Worm (Caenorhabditis elegans) whole organism, young adult: ENCODE measurements around the gene try-4.
A peak's percentile ranks its signal among the peaks of the same experiment; 100 is the strongest.

Experiments used
- B0019.2 ChIP-seq: fragments of 200-800 bp; sonication (Bioruptor generic); conservative IDR thresholded peaks from 2 replicates; pipeline ENCODE4 v1.3.6; 2022; ENCODE audit warnings: missing genetic modification reagents, missing genetic modification characterization, missing compliant biosample characterization
- B0035.1 ChIP-seq: sonication (generic microtip); optimal IDR thresholded peaks from 2 replicates; lab custom pipeline; 2016; ENCODE audit warnings: missing genetic modification characterization, mild to moderate bottlenecking, missing compliant biosample characterization, missing genotype, missing genetic modification reagents
- C17E4.6 ChIP-seq: fragments of 200-800 bp; sonication (Bioruptor generic); IDR thresholded peaks from 2 replicates; pipeline ENCODE4 v1.3.6; 2022; ENCODE audit warnings: missing genetic modification reagents, missing genetic modification characterization, missing compliant biosample characterization
- F10E7.11 ChIP-seq: sonication (generic microtip); optimal IDR thresholded peaks from 2 replicates; lab custom pipeline; 2017; ENCODE audit warnings: mild to moderate bottlenecking, missing genetic modification characterization, moderate library complexity, missing compliant biosample characterization
- F23B12.7 ChIP-seq: sonication (generic microtip); optimal IDR thresholded peaks from 2 replicates; lab custom pipeline; 2017; ENCODE audit warnings: missing genetic modification characterization, mild to moderate bottlenecking, missing compliant biosample characterization, antibody characterized with exemption, moderate library complexity; ENCODE audit not compliant: insufficient read depth
- F33H1.4 ChIP-seq: fragments of 200-800 bp; sonication (Bioruptor generic); IDR thresholded peaks from 2 replicates; pipeline ENCODE4 v1.3.6; 2022; ENCODE audit warnings: missing genetic modification reagents, missing genetic modification characterization, missing compliant biosample characterization
- F39B2.1 ChIP-seq: fragments of 200-800 bp; sonication (Bioruptor generic); IDR thresholded peaks from 2 replicates; pipeline ENCODE4 v1.3.6; 2022; ENCODE audit warnings: missing genetic modification reagents, missing genetic modification characterization, missing compliant biosample characterization
- F49E8.2 ChIP-seq: sonication (generic microtip); optimal IDR thresholded peaks from 3 replicates; lab custom pipeline; 2017; ENCODE audit warnings: missing genetic modification characterization, mild to moderate bottlenecking, missing compliant biosample characterization, antibody characterized with exemption, moderate library complexity; ENCODE audit not compliant: insufficient read depth
- K11D2.4 ChIP-seq: fragments of 200-800 bp; sonication (Bioruptor generic); IDR thresholded peaks from 2 replicates; pipeline ENCODE4 v1.3.6; 2022; ENCODE audit warnings: missing genetic modification reagents, missing genetic modification characterization, missing compliant biosample characterization
- T07F8.4 ChIP-seq: sonication (generic microtip); optimal IDR thresholded peaks from 2 replicates; lab custom pipeline; 2016; ENCODE audit warnings: mild to moderate bottlenecking, missing genetic modification characterization, moderate library complexity, missing compliant biosample characterization
- T26A5.8 ChIP-seq: sonication (generic microtip); optimal IDR thresholded peaks from 2 replicates; lab custom pipeline; 2016; ENCODE audit warnings: missing genetic modification characterization, missing compliant biosample characterization
- Y53G8AR.9 ChIP-seq: fragments of 200-800 bp; sonication (Bioruptor generic); conservative IDR thresholded peaks from 2 replicates; pipeline ENCODE4 v1.3.6; 2022; ENCODE audit warnings: missing genetic modification reagents, missing genetic modification characterization, missing compliant biosample characterization
- Y95B8A.8 ChIP-seq: fragments of 200-800 bp; sonication (Bioruptor generic); IDR thresholded peaks from 2 replicates; pipeline ENCODE4 v1.3.6; 2022; ENCODE audit warnings: missing genetic modification reagents, missing genetic modification characterization, missing compliant biosample characterization
- atf-7 ChIP-seq: sonication (generic microtip); optimal IDR thresholded peaks from 2 replicates; lab custom pipeline; 2017; ENCODE audit warnings: mild to moderate bottlenecking, missing genetic modification characterization, missing compliant biosample characterization
- athp-1 ChIP-seq: sonication (generic microtip); optimal IDR thresholded peaks from 2 replicates; lab custom pipeline; 2017; ENCODE audit warnings: mild to moderate bottlenecking, missing genetic modification characterization, missing compliant biosample characterization
- attf-6 ChIP-seq: fragments of 200-800 bp; sonication (Bioruptor generic); IDR thresholded peaks from 2 replicates; pipeline ENCODE4 v1.3.6; 2022; ENCODE audit warnings: missing genetic modification reagents, missing genetic modification characterization, missing compliant biosample characterization
- bed-1 ChIP-seq: fragments of 200-800 bp; sonication (Bioruptor generic); IDR thresholded peaks from 2 replicates; pipeline ENCODE4 v1.3.6; 2022; ENCODE audit warnings: missing genetic modification reagents, missing genetic modification characterization, missing compliant biosample characterization
- ccch-3 ChIP-seq: fragments of 200-800 bp; sonication (Bioruptor generic); optimal IDR thresholded peaks from 2 replicates; lab custom pipeline; 2018; ENCODE audit warnings: mild to moderate bottlenecking, missing genetic modification characterization, missing compliant biosample characterization
- cebp-2 ChIP-seq: fragments of 200-800 bp; sonication (Bioruptor generic); IDR thresholded peaks from 2 replicates; pipeline ENCODE4 v1.3.6; 2022; ENCODE audit warnings: missing genetic modification characterization, missing compliant biosample characterization
- ceh-40 ChIP-seq: fragments of 200-800 bp; sonication (Bioruptor generic); IDR thresholded peaks from 2 replicates; pipeline ENCODE4 v1.3.6; 2022; ENCODE audit warnings: missing genetic modification characterization, missing compliant biosample characterization
- ceh-91 ChIP-seq: fragments of 200-800 bp; sonication (Bioruptor generic); IDR thresholded peaks from 2 replicates; pipeline ENCODE4 v1.3.6; 2022; ENCODE audit warnings: missing genetic modification reagents, missing genetic modification characterization, missing compliant biosample characterization
- die-1 ChIP-seq: sonication (generic microtip); optimal IDR thresholded peaks from 2 replicates; lab custom pipeline; 2016; ENCODE audit warnings: missing genotype, mild to moderate bottlenecking, missing genetic modification characterization, missing compliant biosample characterization
- dox-1 ChIP-seq: fragments of 200-800 bp; sonication (Bioruptor generic); IDR thresholded peaks from 2 replicates; pipeline ENCODE4 v1.3.6; 2022; ENCODE audit warnings: missing genetic modification reagents, missing genetic modification characterization, missing compliant biosample characterization
- efl-1 ChIP-seq: fragments of 150-350 bp; optimal IDR thresholded peaks from 2 replicates; lab custom pipeline; 2014; ENCODE audit warnings: missing biosample characterization, missing genetic modification reagents, missing genetic modification characterization
- fkh-3 ChIP-seq: sonication (generic microtip); optimal IDR thresholded peaks from 2 replicates; lab custom pipeline; 2016; ENCODE audit warnings: mild to moderate bottlenecking, missing genetic modification characterization, missing compliant biosample characterization
- lin-35 ChIP-seq, 3 experiments: fragments of 150-350 bp in 2 of 3; sonication (generic microtip) in 1 of 3; optimal IDR thresholded peaks; 2 replicates each; lab custom pipeline; 2014 to 2018; ENCODE audit warnings: missing biosample characterization in 3 of 3, missing genetic modification characterization in 3 of 3, missing genetic modification reagents in 3 of 3
- mcd-1 ChIP-seq: fragments of 200-800 bp; sonication (Bioruptor generic); IDR thresholded peaks from 2 replicates; pipeline ENCODE4 v1.3.6; 2022; ENCODE audit warnings: missing genetic modification reagents, missing genetic modification characterization, missing compliant biosample characterization
- nfyb-1 ChIP-seq: fragments of 200-800 bp; sonication (Bioruptor generic); IDR thresholded peaks from 2 replicates; pipeline ENCODE4 v1.3.6; 2022; ENCODE audit warnings: missing genetic modification reagents, missing genetic modification characterization, missing compliant biosample characterization
- nhr-80 ChIP-seq: sonication (generic microtip); optimal IDR thresholded peaks from 2 replicates; lab custom pipeline; 2016; ENCODE audit warnings: missing genetic modification characterization, missing compliant biosample characterization
- pbrm-1 ChIP-seq: fragments of 200-800 bp; sonication (Bioruptor generic); IDR thresholded peaks from 2 replicates; pipeline ENCODE4 v1.3.6; 2022; ENCODE audit warnings: missing genetic modification reagents, missing genetic modification characterization, missing compliant biosample characterization
- rcor-1 ChIP-seq: fragments of 200-800 bp; sonication (Bioruptor generic); IDR thresholded peaks from 2 replicates; pipeline ENCODE4 v1.3.6; 2022; ENCODE audit warnings: missing genetic modification reagents, missing genetic modification characterization, missing compliant biosample characterization
- rpc-1 ChIP-seq, 2 experiments: fragments of 150-350 bp in 1 of 2; sonication (generic microtip) in 1 of 2; optimal IDR thresholded peaks; 2 replicates each; lab custom pipeline; 2014 to 2018; ENCODE audit warnings: missing biosample characterization in 1 of 2, missing genetic modification characterization in 1 of 2, missing genetic modification reagents in 1 of 2, missing genotype in 1 of 2
- sea-2 ChIP-seq: fragments of 200-800 bp; sonication (Bioruptor generic); IDR thresholded peaks from 2 replicates; pipeline ENCODE4 v1.3.6; 2022; ENCODE audit warnings: missing genetic modification characterization, missing compliant biosample characterization
- snpc-3.4 ChIP-seq: sonication (generic microtip); optimal IDR thresholded peaks from 2 replicates; lab custom pipeline; 2017; ENCODE audit warnings: missing genetic modification characterization, mild to moderate bottlenecking, missing compliant biosample characterization, antibody characterized with exemption, moderate library complexity, missing genotype, missing genetic modification reagents
- ztf-18 ChIP-seq: sonication (generic microtip); optimal IDR thresholded peaks from 2 replicates; lab custom pipeline; 2016; ENCODE audit warnings: missing genotype, mild to moderate bottlenecking, missing genetic modification characterization, missing compliant biosample characterization
- ztf-22 ChIP-seq: fragments of 200-800 bp; sonication (Bioruptor generic); optimal IDR thresholded peaks from 2 replicates; lab custom pipeline; 2018; ENCODE audit warnings: mild to moderate bottlenecking, missing genetic modification characterization, moderate library complexity, missing compliant biosample characterization
- ztf-28 ChIP-seq: fragments of 200-800 bp; sonication (Bioruptor generic); IDR thresholded peaks from 2 replicates; pipeline ENCODE4 v1.3.6; 2022; ENCODE audit warnings: missing genetic modification reagents, missing genetic modification characterization, missing compliant biosample characterization

The try-4 gene

ce11 chrV:20861080-20861479, at the start of gene try-4:
try-4 (minus strand) TSS chrV:20861153.
- TF ChIP-seq attf-6 (no peak), ccch-3 (no peak), B0019.2 (GFP tag; lab: Robert Waterston, UW) (no peak), F33H1.4 (GFP tag; lab: Robert Waterston, UW) (no peak), T26A5.8 (no peak), Y53G8AR.9 (GFP tag; lab: Robert Waterston, UW) (no peak), atf-7 (tag; lab: Kevin White, UChicago) (no peak), ztf-22 (GFP tag; lab: Kevin White, UChicago) (no peak), mcd-1 (GFP tag; lab: Robert Waterston, UW) (no peak), F39B2.1 (no peak), K11D2.4 (GFP tag; lab: Robert Waterston, UW) (no peak), rcor-1 (GFP tag; lab: Robert Waterston, UW) (no peak), B0035.1 (no peak), F49E8.2 (tag; lab: Kevin White, UChicago) (no peak), athp-1 (no peak)

ce11 chrV:20910167-20910566, 49.2 kb upstream of the try-4 start, which contains the start of gene ttll-9:
ttll-9 (plus strand) TSS chrV:20910467.
- no peak for TF ChIP-seq F10E7.11
- no peak for TF ChIP-seq rpc-1 (optimal IDR thresholded peaks at IDR 0.05; lab: Kevin White, UChicago)
- TF ChIP-seq rpc-1 (tag; optimal IDR thresholded peaks at IDR 0.05; lab: Kevin White, UChicago), result no peak
- no peak for TF ChIP-seq Y95B8A.8 (GFP tag; lab: Robert Waterston, UW)
- TF ChIP-seq C17E4.6 (GFP tag; lab: Robert Waterston, UW), result no peak
- TF ChIP-seq K11D2.4 (GFP tag; lab: Robert Waterston, UW), result no peak
- no peak for TF ChIP-seq ceh-40 (GFP tag; lab: Robert Waterston, UW)
- no peak for TF ChIP-seq F33H1.4 (GFP tag; lab: Robert Waterston, UW)
- TF ChIP-seq ceh-91, result no peak
- TF ChIP-seq bed-1 (GFP tag; lab: Robert Waterston, UW), result no peak
- TF ChIP-seq nfyb-1 (GFP tag; lab: Robert Waterston, UW), result no peak
- TF ChIP-seq efl-1 (GFP tag; lab: Kevin White, UChicago), result no peak
- TF ChIP-seq lin-35 (GFP tag; optimal IDR thresholded peaks at IDR 0.05; lab: Kevin White, UChicago), result no peak
- TF ChIP-seq die-1, result no peak
- no peak for TF ChIP-seq F23B12.7 (tag; lab: Kevin White, UChicago)
- no peak for TF ChIP-seq cebp-2
- TF ChIP-seq sea-2 (GFP tag; lab: Robert Waterston, UW), result no peak
- TF ChIP-seq fkh-3, result no peak
- no peak for TF ChIP-seq T07F8.4 (tag; lab: Kevin White, UChicago)
- TF ChIP-seq snpc-3.4 (tag; lab: Kevin White, UChicago), result no peak

- TF ChIP-seq dox-1 (GFP tag; lab: Robert Waterston, UW), result 0 out of 2 replicates have a peak, but pooled peaks have one; percentile 12
- no peak for TF ChIP-seq sea-2 (GFP tag; lab: Robert Waterston, UW)
- TF ChIP-seq nhr-80, result peak; percentile 90
- peak; percentile 2 for TF ChIP-seq atf-7 (tag; lab: Kevin White, UChicago)
- TF ChIP-seq ztf-28 (GFP tag; lab: Robert Waterston, UW), result no peak
- TF ChIP-seq, all 124 proteins: peak for 3
Measured at ce11 chrV:20909761-20910160, 48.8 kb upstream of the try-4 start.

ce11 chrV:20906977-20907376, 46.0 kb upstream of the try-4 start:
- TF ChIP-seq pbrm-1 (GFP tag; lab: Robert Waterston, UW) (no peak), ztf-18 (tag; lab: Kevin White, UChicago) (no peak)
